Worm (Caenorhabditis elegans) whole organism, late embryonic: Measurements from ENCODE around the gene F44E5.5.

Experiments
- ceh-22 ChIP-seq: sonication (generic microtip); optimal IDR thresholded peaks from 2 replicates; lab custom pipeline; 2017; ENCODE audit warnings: missing biosample characterization, missing genetic modification characterization
- elt-2 ChIP-seq: sonication (generic microtip); optimal IDR thresholded peaks from 2 replicates; lab custom pipeline; 2016; ENCODE audit warnings: missing genetic modification reagents, missing genetic modification characterization, missing compliant biosample characterization
- hlh-8 ChIP-seq: sonication (generic microtip); optimal IDR thresholded peaks from 2 replicates; lab custom pipeline; 2016; ENCODE audit warnings: missing genotype, missing genetic modification characterization, missing compliant biosample characterization
- nfya-1 ChIP-seq: sonication (generic microtip); optimal IDR thresholded peaks from 2 replicates; lab custom pipeline; 2017; ENCODE audit warnings: missing genetic modification characterization, mild to moderate bottlenecking, missing compliant biosample characterization, antibody characterized with exemption, moderate library complexity
- pqm-1 ChIP-seq: sonication (generic microtip); optimal IDR thresholded peaks from 2 replicates; lab custom pipeline; 2016; ENCODE audit warnings: missing genetic modification characterization, missing compliant biosample characterization
- unc-3 ChIP-seq, 2 experiments: fragments of 200-800 bp in 1 of 2; sonication (Bioruptor generic) in 1 of 2; sonication (generic microtip) in 1 of 2; conservative IDR thresholded peaks in 1 of 2; optimal IDR thresholded peaks in 1 of 2; 2 replicates each; pipeline versions ENCODE4 v1.3.6 to Lab custom; 2016 to 2022; ENCODE audit warnings: missing compliant biosample characterization in 2 of 2, missing genetic modification characterization in 2 of 2, missing genetic modification reagents in 1 of 2
- zip-5 ChIP-seq: sonication (generic microtip); optimal IDR thresholded peaks from 2 replicates; lab custom pipeline; 2016; ENCODE audit warnings: missing genetic modification characterization, missing compliant biosample characterization

DNA sequence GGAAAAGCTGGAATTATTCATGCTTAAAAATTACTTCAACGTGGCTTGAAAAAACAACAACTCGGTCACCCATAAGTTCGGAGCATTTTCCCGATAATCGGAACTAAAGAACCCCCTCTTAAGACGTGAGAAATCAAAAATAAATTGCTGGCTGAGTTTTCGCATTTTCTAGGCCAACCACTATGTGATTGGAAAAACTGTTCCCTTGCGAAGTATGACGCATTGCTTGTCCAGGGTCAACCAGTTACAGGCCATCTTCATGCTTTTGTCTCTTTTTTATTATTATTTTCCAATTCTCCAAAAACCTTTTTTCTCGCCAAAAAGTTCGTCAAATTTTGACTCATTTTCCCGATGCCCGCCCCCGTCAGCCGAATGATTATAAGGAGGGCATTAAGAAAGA, 39.4 kb upstream of the F44E5.5 start, which contains the start of gene F13D12.3:
- TF ChIP-seq nfya-1 = no peak
- TF ChIP-seq ceh-22 = no peak
- TF ChIP-seq zip-5 = no peak
- no peak for TF ChIP-seq unc-3 (GFP tag; conservative IDR thresholded peaks at IDR 0.05; lab: Robert Waterston, UW)
- TF ChIP-seq unc-3 (tag; optimal IDR thresholded peaks at IDR 0.05; lab: Kevin White, UChicago) = no peak
- no peak for TF ChIP-seq elt-2
- no peak for TF ChIP-seq hlh-8 (tag; lab: Kevin White, UChicago)
- no peak for TF ChIP-seq pqm-1 (tag; lab: Kevin White, UChicago)
